Worm (Caenorhabditis elegans) whole organism, midembryonic: ENCODE results near the gene aos-1.

ENCODE experiments used
- T22C8.4 ChIP-seq: fragments of 200-800 bp; sonication (Bioruptor generic); IDR thresholded peaks from 2 replicates; pipeline ENCODE4 v1.3.6; 2022; ENCODE audit warnings: missing genetic modification characterization, missing compliant biosample characterization
- cog-1 ChIP-seq: sonication (generic microtip); optimal IDR thresholded peaks from 2 replicates; lab custom pipeline; 2016; ENCODE audit warnings: missing genetic modification characterization, missing compliant biosample characterization
- flt-1 ChIP-seq: fragments of 200-800 bp; sonication (Bioruptor generic); IDR thresholded peaks from 2 replicates; pipeline ENCODE4 v1.3.6; 2022; ENCODE audit warnings: missing genetic modification characterization, missing compliant biosample characterization
- klf-2 ChIP-seq: fragments of 200-800 bp; sonication (Bioruptor generic); conservative IDR thresholded peaks from 2 replicates; pipeline ENCODE4 v1.3.6; 2022; ENCODE audit warnings: missing genetic modification reagents, missing genetic modification characterization, missing compliant biosample characterization
- med-1 ChIP-seq: sonication (generic microtip); optimal IDR thresholded peaks from 2 replicates; lab custom pipeline; 2017; ENCODE audit warnings: missing genetic modification characterization, mild to moderate bottlenecking, missing compliant biosample characterization, antibody characterized with exemption, missing genetic modification reagents; ENCODE audit not compliant: insufficient read depth
- ref-1 ChIP-seq: fragments of 200-800 bp; sonication (Bioruptor generic); conservative IDR thresholded peaks from 2 replicates; pipeline ENCODE4 v1.3.6; 2022; ENCODE audit warnings: missing genetic modification reagents, missing genetic modification characterization, missing compliant biosample characterization
- tab-1 ChIP-seq: fragments of 200-800 bp; sonication (Bioruptor generic); IDR thresholded peaks from 2 replicates; pipeline ENCODE4 v1.3.6; 2022; ENCODE audit warnings: missing genetic modification characterization, missing compliant biosample characterization
- ztf-23 ChIP-seq: fragments of 200-800 bp; sonication (Bioruptor generic); IDR thresholded peaks from 2 replicates; pipeline ENCODE4 v1.3.6; 2022; ENCODE audit warnings: missing genetic modification reagents, missing genetic modification characterization, missing compliant biosample characterization
- ztf-29 ChIP-seq: fragments of 200-800 bp; sonication (Bioruptor generic); IDR thresholded peaks from 2 replicates; pipeline ENCODE4 v1.3.6; 2022; ENCODE audit warnings: missing genetic modification reagents, missing genetic modification characterization, missing compliant biosample characterization

DNA sequence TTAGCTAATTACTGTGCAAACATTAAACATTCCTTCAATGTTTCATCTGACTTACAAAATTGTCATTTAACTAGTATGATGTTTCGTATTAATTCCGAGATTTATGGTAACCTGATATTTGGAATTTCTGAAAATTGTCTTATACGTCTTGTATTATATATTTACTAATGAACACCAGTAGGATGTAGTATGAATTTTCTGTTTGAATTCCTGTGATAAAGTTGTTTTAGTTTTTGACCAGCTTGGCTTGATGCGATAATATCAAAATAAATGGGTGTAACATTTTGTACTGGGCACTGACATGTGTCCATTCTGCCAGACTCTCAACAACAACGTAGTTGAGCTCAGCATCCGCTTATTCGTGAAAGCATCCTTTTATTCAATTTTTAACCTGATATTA lies 45.2 kb downstream of the aos-1 start, which contains the start of gene R04B5.6:
- no peak for TF ChIP-seq cog-1 (tag; lab: Kevin White, UChicago)
- no peak for TF ChIP-seq med-1 (GFP tag; lab: Kevin White, UChicago)
- no peak for TF ChIP-seq ztf-23 (GFP tag; lab: Robert Waterston, UW)
- TF ChIP-seq T22C8.4 (GFP tag; lab: Robert Waterston, UW): no peak
- TF ChIP-seq ztf-29 (GFP tag; lab: Robert Waterston, UW): no peak
- no peak for TF ChIP-seq tab-1 (GFP tag; lab: Robert Waterston, UW)
- no peak for TF ChIP-seq flt-1
- TF ChIP-seq ref-1 (GFP tag; lab: Robert Waterston, UW): no peak
- no peak for TF ChIP-seq klf-2 (GFP tag; lab: Robert Waterston, UW)
